Worm (Caenorhabditis elegans) whole organism, mixed stage, embryonic: ENCODE data around the gene srxa-13.

ENCODE experiments used
- blmp-1 ChIP-seq: fragments of 150-350 bp; optimal IDR thresholded peaks from 2 replicates; lab custom pipeline; 2014; ENCODE audit warnings: missing biosample characterization, missing genetic modification characterization
- ceh-39 ChIP-seq: fragments of 150-350 bp; optimal IDR thresholded peaks from 2 replicates; lab custom pipeline; 2014; ENCODE audit warnings: missing biosample characterization, missing genetic modification characterization
- ceh-83 ChIP-seq: fragments of 200-800 bp; sonication (Bioruptor generic); optimal IDR thresholded peaks from 2 replicates; lab custom pipeline; 2018; ENCODE audit warnings: mild to moderate bottlenecking, missing genetic modification characterization, missing compliant biosample characterization
- ces-1 ChIP-seq: fragments of 150-350 bp; optimal IDR thresholded peaks from 2 replicates; lab custom pipeline; 2014; ENCODE audit warnings: missing biosample characterization, missing genetic modification reagents, missing genetic modification characterization
- cnd-1 ChIP-seq: fragments of 200-800 bp; sonication (Bioruptor generic); optimal IDR thresholded peaks from 2 replicates; lab custom pipeline; 2018; ENCODE audit warnings: mild to moderate bottlenecking, missing genetic modification characterization, missing compliant biosample characterization
- drap-1 ChIP-seq: fragments of 200-800 bp; sonication (Bioruptor generic); optimal IDR thresholded peaks from 3 replicates; lab custom pipeline; 2018; ENCODE audit warnings: mild to moderate bottlenecking, missing genetic modification characterization, missing compliant biosample characterization
- elt-1 ChIP-seq: sonication (generic microtip); optimal IDR thresholded peaks from 2 replicates; lab custom pipeline; 2017; ENCODE audit warnings: missing genetic modification characterization, mild to moderate bottlenecking, missing compliant biosample characterization, antibody characterized with exemption, moderate library complexity, borderline replicate concordance; ENCODE audit not compliant: insufficient read depth
- elt-3 ChIP-seq: fragments of 150-350 bp; optimal IDR thresholded peaks from 2 replicates; lab custom pipeline; 2014; ENCODE audit warnings: missing biosample characterization, missing genetic modification characterization
- flh-1 ChIP-seq: fragments of 200-800 bp; sonication (Bioruptor generic); optimal IDR thresholded peaks from 2 replicates; lab custom pipeline; 2018; ENCODE audit warnings: mild to moderate bottlenecking, missing genetic modification characterization, moderate library complexity, missing compliant biosample characterization
- ham-2 ChIP-seq: fragments of 200-800 bp; sonication (Bioruptor generic); optimal IDR thresholded peaks from 2 replicates; lab custom pipeline; 2018; ENCODE audit warnings: mild to moderate bottlenecking, missing genetic modification characterization, missing compliant biosample characterization
- hlh-1 ChIP-seq: fragments of 150-350 bp; optimal IDR thresholded peaks from 2 replicates; lab custom pipeline; 2014; ENCODE audit warnings: missing biosample characterization, missing genetic modification reagents, missing genetic modification characterization
- lin-13 ChIP-seq: fragments of 150-350 bp; optimal IDR thresholded peaks from 2 replicates; lab custom pipeline; 2014; ENCODE audit warnings: missing biosample characterization, missing genetic modification characterization
- lin-32 ChIP-seq: fragments of 200-800 bp; sonication (Bioruptor generic); optimal IDR thresholded peaks from 2 replicates; lab custom pipeline; 2018; ENCODE audit warnings: mild to moderate bottlenecking, missing genetic modification characterization, missing compliant biosample characterization
- lsy-2 ChIP-seq: fragments of 150-350 bp; optimal IDR thresholded peaks from 2 replicates; lab custom pipeline; 2014; ENCODE audit warnings: missing biosample characterization, missing genetic modification characterization
- mab-5 ChIP-seq: fragments of 150-350 bp; optimal IDR thresholded peaks from 2 replicates; lab custom pipeline; 2014; ENCODE audit warnings: missing biosample characterization, missing genetic modification characterization
- mep-1 ChIP-seq: fragments of 150-350 bp; optimal IDR thresholded peaks from 2 replicates; lab custom pipeline; 2017; ENCODE audit warnings: missing biosample characterization, missing genetic modification reagents, missing genetic modification characterization, inconsistent platforms
- mls-2 ChIP-seq: sonication (generic microtip); optimal IDR thresholded peaks from 2 replicates; lab custom pipeline; 2016; ENCODE audit warnings: mild to moderate bottlenecking, missing genetic modification characterization, moderate library complexity, missing compliant biosample characterization
- nhr-12 ChIP-seq: fragments of 150-350 bp; optimal IDR thresholded peaks from 2 replicates; lab custom pipeline; 2014; ENCODE audit warnings: missing biosample characterization, missing genetic modification characterization
- nhr-2 ChIP-seq: fragments of 150-350 bp; optimal IDR thresholded peaks from 2 replicates; lab custom pipeline; 2014; ENCODE audit warnings: missing biosample characterization, missing genetic modification characterization
- nhr-237 ChIP-seq: fragments of 150-350 bp; optimal IDR thresholded peaks from 2 replicates; lab custom pipeline; 2014; ENCODE audit warnings: missing biosample characterization, missing genetic modification characterization
- nhr-28 ChIP-seq: fragments of 150-350 bp; optimal IDR thresholded peaks from 2 replicates; lab custom pipeline; 2014; ENCODE audit warnings: missing biosample characterization, missing genetic modification characterization
- nhr-76 ChIP-seq: sonication (generic microtip); optimal IDR thresholded peaks from 2 replicates; lab custom pipeline; 2017; ENCODE audit warnings: missing biosample characterization, missing genetic modification characterization
- pha-4 ChIP-seq: fragments of 150-350 bp; optimal IDR thresholded peaks from 2 replicates; lab custom pipeline; 2018; ENCODE audit warnings: missing biosample characterization, missing genetic modification reagents, missing genetic modification characterization
- sem-2 ChIP-seq: fragments of 200-800 bp; sonication (Bioruptor generic); optimal IDR thresholded peaks from 2 replicates; lab custom pipeline; 2018; ENCODE audit warnings: mild to moderate bottlenecking, missing genetic modification characterization, missing compliant biosample characterization
- snpc-4 ChIP-seq: fragments of 150-350 bp; optimal IDR thresholded peaks from 2 replicates; lab custom pipeline; 2014; ENCODE audit warnings: missing biosample characterization, missing genetic modification characterization
- sptf-1 ChIP-seq: sonication (generic microtip); optimal IDR thresholded peaks from 2 replicates; lab custom pipeline; 2017; ENCODE audit warnings: mild to moderate bottlenecking, missing genetic modification characterization, moderate library complexity, missing compliant biosample characterization
- tbx-8 ChIP-seq: fragments of 200-800 bp; sonication (Bioruptor generic); optimal IDR thresholded peaks from 2 replicates; lab custom pipeline; 2018; ENCODE audit warnings: mild to moderate bottlenecking, missing genetic modification characterization, moderate library complexity, missing compliant biosample characterization
- unc-120 ChIP-seq: sonication (generic microtip); optimal IDR thresholded peaks from 2 replicates; lab custom pipeline; 2017; ENCODE audit warnings: missing genetic modification characterization, missing compliant biosample characterization; ENCODE audit not compliant: poor library complexity, severe bottlenecking
- unc-39 ChIP-seq: fragments of 150-350 bp; optimal IDR thresholded peaks from 2 replicates; lab custom pipeline; 2014; ENCODE audit warnings: missing biosample characterization, missing genetic modification characterization
- unc-62 ChIP-seq: fragments of 150-350 bp; optimal IDR thresholded peaks from 2 replicates; lab custom pipeline; 2014; ENCODE audit warnings: missing biosample characterization, missing genetic modification reagents, missing genetic modification characterization
- zip-8 ChIP-seq: fragments of 150-350 bp; optimal IDR thresholded peaks from 2 replicates; lab custom pipeline; 2014; ENCODE audit warnings: missing biosample characterization, missing genetic modification characterization
- ztf-11 ChIP-seq: fragments of 150-350 bp; optimal IDR thresholded peaks from 2 replicates; lab custom pipeline; 2014; ENCODE audit warnings: missing biosample characterization, missing genetic modification characterization

srxa-13 gene

ce11 chrV:13954056-13954455, 24.5 kb downstream of the srxa-13 start, which contains the start of gene swt-6:
TSS of gene swt-6 (plus strand) at chrV:13954356.
- TF ChIP-seq sem-2 (GFP tag; lab: Kevin White, UChicago) (no peak), lin-13 (tag; lab: Kevin White, UChicago) (no peak), unc-39 (no peak), blmp-1 (tag; lab: Kevin White, UChicago) (no peak), elt-1 (tag; lab: Kevin White, UChicago) (no peak), nhr-2 (tag; lab: Kevin White, UChicago) (no peak), tbx-8 (GFP tag; lab: Kevin White, UChicago) (no peak), cnd-1 (tag; lab: Kevin White, UChicago) (no peak), hlh-1 (no peak)

ce11 chrV:13955370-13956089, 25.9 kb downstream of the srxa-13 start:
- no peak for TF ChIP-seq nhr-237 (tag; lab: Kevin White, UChicago)
- no peak for TF ChIP-seq lin-13 (tag; lab: Kevin White, UChicago)
- TF ChIP-seq drap-1 = no peak
- no peak for TF ChIP-seq lsy-2 (tag; lab: Kevin White, UChicago)

ce11 chrV:13957691-13958090, 28.1 kb downstream of the srxa-13 start:
- TF ChIP-seq unc-120 (tag; lab: Kevin White, UChicago) = no peak

ce11 chrV:13958247-13958646, 28.6 kb downstream of the srxa-13 start, which contains the start of gene R10D12.10:
TSS of gene R10D12.10 (minus strand) at chrV:13958347.
- TF ChIP-seq ztf-11 (tag; lab: Kevin White, UChicago) (no peak), mab-5 (tag; lab: Kevin White, UChicago) (no peak), snpc-4 (tag; lab: Kevin White, UChicago) (no peak), sem-2 (GFP tag; lab: Kevin White, UChicago) (no peak), lin-32 (no peak), mep-1 (tag; lab: Kevin White, UChicago) (no peak), flh-1 (GFP tag; lab: Kevin White, UChicago) (no peak), mls-2 (tag; lab: Kevin White, UChicago) (no peak), elt-1 (tag; lab: Kevin White, UChicago) (no peak), elt-3 (tag; lab: Kevin White, UChicago) (no peak), cnd-1 (tag; lab: Kevin White, UChicago) (no peak), drap-1 (no peak), blmp-1 (tag; lab: Kevin White, UChicago) (no peak), ham-2 (no peak), ceh-83 (GFP tag; lab: Kevin White, UChicago) (no peak)

ce11 chrV:13960916-13961315, 31.3 kb downstream of the srxa-13 start, which contains the start of gene srh-24:
TSS of gene srh-24 (minus strand) at chrV:13961016.
- no peak for TF ChIP-seq nhr-237 (tag; lab: Kevin White, UChicago)
- no peak for TF ChIP-seq ces-1 (GFP tag; lab: Kevin White, UChicago)
- TF ChIP-seq nhr-76 (tag; lab: Kevin White, UChicago) = no peak
- TF ChIP-seq cnd-1 (tag; lab: Kevin White, UChicago) = no peak
- TF ChIP-seq elt-1 (tag; lab: Kevin White, UChicago) = no peak
- TF ChIP-seq mab-5 (tag; lab: Kevin White, UChicago) = no peak
- no peak for TF ChIP-seq lin-32
- no peak for TF ChIP-seq hlh-1
- TF ChIP-seq flh-1 (GFP tag; lab: Kevin White, UChicago) = no peak
- no peak for TF ChIP-seq lin-13 (tag; lab: Kevin White, UChicago)
- TF ChIP-seq drap-1 = no peak
- TF ChIP-seq ceh-83 (GFP tag; lab: Kevin White, UChicago) = no peak
- no peak for TF ChIP-seq unc-39
- no peak for TF ChIP-seq ztf-11 (tag; lab: Kevin White, UChicago)

ce11 chrV:13961927-13962419, 32.4 kb downstream of the srxa-13 start, which contains the start of the genes algn-13 and R10D12.13:
TSS of gene algn-13 (minus strand) at chrV:13961977.
TSS of gene R10D12.13 (plus strand) at chrV:13962417.
- TF ChIP-seq blmp-1 (tag; lab: Kevin White, UChicago) (peak; percentile 52), lin-32 (peak; percentile 41), nhr-12 (tag; lab: Kevin White, UChicago) (no peak), nhr-2 (tag; lab: Kevin White, UChicago) (peak; percentile 24), sptf-1 (peak; percentile 92), nhr-76 (tag; lab: Kevin White, UChicago) (no peak), cnd-1 (tag; lab: Kevin White, UChicago) (peak; percentile 77), mab-5 (tag; lab: Kevin White, UChicago) (peak; percentile 60), nhr-28 (tag; lab: Kevin White, UChicago) (no peak), sem-2 (GFP tag; lab: Kevin White, UChicago) (peak; percentile 64), unc-62 (GFP tag; lab: Kevin White, UChicago) (no peak), lsy-2 (tag; lab: Kevin White, UChicago) (peak; percentile 37), mls-2 (tag; lab: Kevin White, UChicago) (peak; percentile 84), elt-1 (tag; lab: Kevin White, UChicago) (peak; percentile 47), drap-1 (peak; percentile 81), ces-1 (GFP tag; lab: Kevin White, UChicago) (peak; percentile 40), ceh-83 (GFP tag; lab: Kevin White, UChicago) (peak; percentile 79), unc-39 (no peak), pha-4 (tag; lab: Kevin White, UChicago) (peak; percentile 52), nhr-237 (tag; lab: Kevin White, UChicago) (no peak), unc-120 (tag; lab: Kevin White, UChicago) (peak; percentile 91), ztf-11 (tag; lab: Kevin White, UChicago) (peak; percentile 59), zip-8 (tag; lab: Kevin White, UChicago) (no peak), flh-1 (GFP tag; lab: Kevin White, UChicago) (peak; percentile 64), hlh-1 (peak; percentile 26), snpc-4 (tag; lab: Kevin White, UChicago) (no peak), ham-2 (peak; percentile 60), ceh-39 (tag; lab: Kevin White, UChicago) (no peak), elt-3 (tag; lab: Kevin White, UChicago) (peak; percentile 16)
